Fruit fly (Drosophila melanogaster) whole organism, embryonic: ENCODE results near the gene Pgm1.

Source experiments
- CG10267 ChIP-seq: fragments of 200-800 bp; sonication (Bioruptor generic); optimal IDR thresholded peaks from 2 replicates; lab custom pipeline; 2018; ENCODE audit warnings: missing biosample characterization, mild to moderate bottlenecking, missing genetic modification characterization, moderate library complexity
- CG10274 ChIP-seq: fragments of 200-800 bp; sonication (Bioruptor generic); optimal IDR thresholded peaks from 3 replicates; lab custom pipeline; 2017; ENCODE audit warnings: missing biosample characterization, mild to moderate bottlenecking, missing genetic modification characterization
- CG10321 ChIP-seq: fragments of 200-800 bp; sonication (Bioruptor generic); IDR thresholded peaks from 2 replicates; pipeline ENCODE4 v1.3.6; 2022; ENCODE audit warnings: missing biosample characterization, missing genetic modification characterization
- CG10543 ChIP-seq: fragments of 200-800 bp; sonication (Bioruptor generic); optimal IDR thresholded peaks from 3 replicates; lab custom pipeline; 2017; ENCODE audit warnings: missing biosample characterization, mild to moderate bottlenecking, missing genetic modification characterization, moderate library complexity
- CG10979 ChIP-seq: fragments of 200-800 bp; sonication (Bioruptor generic); optimal IDR thresholded peaks from 2 replicates; lab custom pipeline; 2018; ENCODE audit warnings: missing biosample characterization, mild to moderate bottlenecking, missing genetic modification characterization, moderate library complexity
- CG11247 ChIP-seq: fragments of 200-800 bp; sonication (Bioruptor generic); IDR thresholded peaks from 2 replicates; pipeline ENCODE4 v1.3.6; 2022; ENCODE audit warnings: missing biosample characterization, missing genetic modification characterization
- CG12769 ChIP-seq: fragments of 200-800 bp; sonication (Bioruptor generic); optimal IDR thresholded peaks from 2 replicates; lab custom pipeline; 2019; ENCODE audit warnings: missing biosample characterization, mild to moderate bottlenecking, missing genetic modification characterization, moderate library complexity
- CG13894 ChIP-seq: fragments of 200-800 bp; sonication (Bioruptor generic); optimal IDR thresholded peaks from 3 replicates; lab custom pipeline; 2018; ENCODE audit warnings: missing biosample characterization, mild to moderate bottlenecking, missing genetic modification characterization, moderate library complexity
- CG15269 ChIP-seq: fragments of 200-800 bp; sonication (Bioruptor generic); optimal IDR thresholded peaks from 2 replicates; lab custom pipeline; 2018; ENCODE audit warnings: missing biosample characterization, mild to moderate bottlenecking, missing genetic modification characterization, moderate library complexity
- CG17802 ChIP-seq: fragments of 200-800 bp; sonication (Bioruptor generic); optimal IDR thresholded peaks from 2 replicates; lab custom pipeline; 2018; ENCODE audit warnings: missing biosample characterization, mild to moderate bottlenecking, missing genetic modification characterization, moderate library complexity
- CG1792 ChIP-seq: fragments of 200-800 bp; sonication (Bioruptor generic); optimal IDR thresholded peaks from 2 replicates; lab custom pipeline; 2016; ENCODE audit warnings: missing biosample characterization, missing genetic modification characterization
- CG18619 ChIP-seq: fragments of 200-800 bp; sonication (Bioruptor generic); optimal IDR thresholded peaks from 3 replicates; lab custom pipeline; 2017; ENCODE audit warnings: missing biosample characterization, mild to moderate bottlenecking, missing genetic modification characterization
- CG7372 ChIP-seq: fragments of 200-800 bp; sonication (Bioruptor generic); IDR thresholded peaks from 2 replicates; pipeline ENCODE4 v1.3.6; 2022; ENCODE audit warnings: missing biosample characterization, missing genetic modification characterization
- CG8290 ChIP-seq, 3 experiments: fragments of 200-800 bp; sonication (Bioruptor generic); optimal IDR thresholded peaks; 2 replicates each; lab custom pipeline; 2016 to 2019; ENCODE audit warnings: missing biosample characterization in 3 of 3, missing genetic modification characterization in 3 of 3, mild to moderate bottlenecking in 2 of 3, moderate library complexity in 1 of 3
- CG9215 ChIP-seq: fragments of 200-800 bp; sonication (Bioruptor generic); IDR thresholded peaks from 2 replicates; pipeline ENCODE4 v1.3.6; 2022; ENCODE audit warnings: missing biosample characterization, missing genetic modification characterization
- CG9727 ChIP-seq: fragments of 200-800 bp; sonication (Bioruptor generic); optimal IDR thresholded peaks from 3 replicates; lab custom pipeline; 2017; ENCODE audit warnings: missing biosample characterization, mild to moderate bottlenecking, missing genetic modification characterization
- Drgx ChIP-seq: fragments of 200-800 bp; sonication (Bioruptor generic); IDR thresholded peaks from 2 replicates; pipeline ENCODE4 v1.3.6; 2022; ENCODE audit warnings: missing biosample characterization, missing genetic modification characterization
- Eip74EF ChIP-seq, 2 experiments: fragments of 200-800 bp in 1 of 2; fragments of >200 bp in 1 of 2; sonication (Bioruptor generic) in 1 of 2; optimal IDR thresholded peaks; 2 replicates each; lab custom pipeline; 2017 to 2019; ENCODE audit warnings: missing biosample characterization in 2 of 2, missing genetic modification characterization in 2 of 2, mild to moderate bottlenecking in 1 of 2, moderate library complexity in 1 of 2
- GATAe ChIP-seq: fragments of 200-800 bp; sonication (Bioruptor generic); conservative IDR thresholded peaks from 2 replicates; pipeline ENCODE4 v1.3.6; 2022; ENCODE audit warnings: missing biosample characterization, missing genetic modification characterization
- HHEX ChIP-seq: fragments of 200-800 bp; sonication (Bioruptor generic); optimal IDR thresholded peaks from 3 replicates; lab custom pipeline; 2017; ENCODE audit warnings: missing biosample characterization, mild to moderate bottlenecking, missing genetic modification characterization, missing genetic modification reagents
- Kr ChIP-seq: fragments of 200-800 bp; sonication (Bioruptor generic); optimal IDR thresholded peaks from 2 replicates; lab custom pipeline; 2017; ENCODE audit warnings: missing biosample characterization, mild to moderate bottlenecking, missing genetic modification characterization
- Mad ChIP-seq: fragments of 200-800 bp; sonication (Bioruptor generic); optimal IDR thresholded peaks from 2 replicates; lab custom pipeline; 2016; ENCODE audit warnings: missing biosample characterization, missing genetic modification characterization
- Med ChIP-seq: fragments of 200-800 bp; sonication (Bioruptor generic); peaks from one replicate; lab custom pipeline; 2016; ENCODE audit warnings: missing biosample characterization, missing genetic modification characterization, mild to moderate bottlenecking, inconsistent platforms, moderate library complexity
- Pdp1 ChIP-seq, 2 experiments: fragments of 200-800 bp; sonication (Bioruptor generic); optimal IDR thresholded peaks; 3 replicates each; lab custom pipeline; 2016; ENCODE audit warnings: missing biosample characterization in 2 of 2, missing genetic modification characterization in 2 of 2, mild to moderate bottlenecking in 1 of 2, moderate library complexity in 1 of 2
- Sry-δ ChIP-seq: fragments of 200-800 bp; sonication (Bioruptor generic); optimal IDR thresholded peaks from 2 replicates; lab custom pipeline; 2016; ENCODE audit warnings: missing biosample characterization, missing genetic modification characterization
- ara ChIP-seq: fragments of 200-800 bp; sonication (Bioruptor generic); IDR thresholded peaks from 2 replicates; pipeline ENCODE4 v1.3.6; 2022; ENCODE audit warnings: missing biosample characterization, missing genetic modification characterization
- bsh ChIP-seq, 2 experiments: fragments of 200-800 bp; sonication (Bioruptor generic); optimal IDR thresholded peaks; 2 replicates each; lab custom pipeline; 2017 to 2018; ENCODE audit warnings: mild to moderate bottlenecking in 2 of 2, missing biosample characterization in 2 of 2, missing genetic modification characterization in 2 of 2, moderate library complexity in 1 of 2
- chif ChIP-seq, 2 experiments: fragments of 200-800 bp; sonication (Bioruptor generic); optimal IDR thresholded peaks; 3 replicates each; lab custom pipeline; 2016; ENCODE audit warnings: missing biosample characterization in 2 of 2, missing genetic modification characterization in 2 of 2
- croc ChIP-seq: fragments of 200-800 bp; sonication (Bioruptor generic); conservative IDR thresholded peaks from 3 replicates; pipeline ENCODE4 v1.3.6; 2022; ENCODE audit warnings: missing biosample characterization, missing genetic modification characterization
- cwo ChIP-seq: fragments of 200-800 bp; sonication (Bioruptor generic); optimal IDR thresholded peaks from 3 replicates; lab custom pipeline; 2017; ENCODE audit warnings: missing biosample characterization, missing genetic modification characterization, mild to moderate bottlenecking, moderate library complexity, missing genetic modification reagents
- eve ChIP-seq, 2 experiments: fragments of >200 bp; optimal IDR thresholded peaks; 2 replicates each; lab custom pipeline; 2017; ENCODE audit warnings: missing biosample characterization in 2 of 2, missing genetic modification characterization in 2 of 2
- lab ChIP-seq: fragments of 200-800 bp; sonication (Bioruptor generic); optimal IDR thresholded peaks from 3 replicates; lab custom pipeline; 2017; ENCODE audit warnings: missing biosample characterization, missing genetic modification characterization, mild to moderate bottlenecking, moderate library complexity, missing genetic modification reagents
- maf-S ChIP-seq: fragments of 200-800 bp; sonication (Bioruptor generic); optimal IDR thresholded peaks from 2 replicates; lab custom pipeline; 2016; ENCODE audit warnings: missing biosample characterization, missing genetic modification characterization
- nom ChIP-seq: fragments of 200-800 bp; sonication (Bioruptor generic); optimal IDR thresholded peaks from 2 replicates; lab custom pipeline; 2017; ENCODE audit warnings: missing biosample characterization, missing genetic modification characterization, mild to moderate bottlenecking, moderate library complexity, missing genetic modification reagents
- onecut ChIP-seq: fragments of 200-800 bp; sonication (Bioruptor generic); IDR thresholded peaks from 2 replicates; pipeline ENCODE4 v1.3.6; 2022; ENCODE audit warnings: missing biosample characterization, missing genetic modification characterization
- pan ChIP-seq, 4 experiments: fragments of >200 bp in 3 of 4; fragments of 200-800 bp in 1 of 4; sonication (Bioruptor generic) in 1 of 4; optimal IDR thresholded peaks in 3 of 4; IDR thresholded peaks in 1 of 4; 2 replicates each; pipeline versions ENCODE4 v1.3.6 to Lab custom; 2017 to 2022; ENCODE audit warnings: missing biosample characterization in 2 of 4, missing genetic modification characterization in 2 of 4, mixed read lengths in 1 of 4
- pros ChIP-seq: fragments of 200-800 bp; sonication (Bioruptor generic); optimal IDR thresholded peaks from 3 replicates; lab custom pipeline; 2019; ENCODE audit warnings: missing biosample characterization, mild to moderate bottlenecking, missing genetic modification characterization, moderate library complexity
- repo ChIP-seq: fragments of 200-800 bp; sonication (Bioruptor generic); optimal IDR thresholded peaks from 2 replicates; lab custom pipeline; 2016; ENCODE audit warnings: missing biosample characterization, missing genetic modification characterization
- rib ChIP-seq: fragments of 200-800 bp; sonication (Bioruptor generic); IDR thresholded peaks from 2 replicates; pipeline ENCODE4 v1.3.6; 2022; ENCODE audit warnings: missing biosample characterization, missing genetic modification characterization
- shn ChIP-seq: fragments of 200-800 bp; sonication (Bioruptor generic); optimal IDR thresholded peaks from 3 replicates; lab custom pipeline; 2016; ENCODE audit warnings: missing biosample characterization, missing genetic modification characterization

The Pgm1 gene

DNA sequence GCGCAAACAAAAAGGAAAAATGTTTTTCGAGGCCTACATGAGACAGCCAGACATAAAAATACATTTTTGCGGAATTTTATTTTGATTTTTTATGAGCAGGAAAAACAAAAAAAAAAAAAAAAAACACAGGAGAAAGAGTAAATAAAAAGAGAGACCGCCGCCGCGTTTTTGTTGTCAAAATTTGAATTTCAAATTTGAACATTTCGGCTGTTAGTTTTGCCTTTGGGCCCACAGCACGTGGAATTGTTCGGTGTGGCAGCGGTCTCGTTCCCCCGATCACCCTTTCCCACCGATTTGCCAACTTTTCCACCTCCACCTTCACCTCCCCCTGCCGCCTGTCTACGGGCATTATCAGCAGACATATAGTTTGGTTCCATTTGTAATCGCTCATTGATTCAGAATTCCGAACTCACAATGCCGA lies 28.5 kb upstream of the Pgm1 start (continued):
- TF ChIP-seq CG10543 (GFP tag; lab: Kevin White, UChicago) (peak; percentile 46), CG10267 (tag; lab: Kevin White, UChicago) (no peak), rib (GFP tag; lab: Robert Waterston, UW) (peak; percentile 79), ara (GFP tag; lab: Robert Waterston, UW) (no peak), CG18619 (GFP tag; lab: Kevin White, UChicago) (no peak), CG8290 (GFP tag; optimal IDR thresholded peaks at IDR 0.05; lab: Kevin White, UChicago) (no peak), CG8290 (tag; optimal IDR thresholded peaks at IDR 0.05; lab: Kevin White, UChicago) (peak in 1 of 2 experiments; percentile 26), GATAe (GFP tag; lab: Robert Waterston, UW) (peak; percentile 60; the same call in 1 of the 2 replicates), CG12769 (tag; lab: Kevin White, UChicago) (peak; percentile 49), Drgx (peak; percentile 31; the same call in 1 of the 2 replicates), CG11247 (GFP tag; lab: Robert Waterston, UW) (no peak), CG10274 (no peak), pros (no peak), lab (GFP tag; lab: Kevin White, UChicago) (peak; percentile 63)
- TF ChIP-seq, all 482 proteins: peak for 25

DNA sequence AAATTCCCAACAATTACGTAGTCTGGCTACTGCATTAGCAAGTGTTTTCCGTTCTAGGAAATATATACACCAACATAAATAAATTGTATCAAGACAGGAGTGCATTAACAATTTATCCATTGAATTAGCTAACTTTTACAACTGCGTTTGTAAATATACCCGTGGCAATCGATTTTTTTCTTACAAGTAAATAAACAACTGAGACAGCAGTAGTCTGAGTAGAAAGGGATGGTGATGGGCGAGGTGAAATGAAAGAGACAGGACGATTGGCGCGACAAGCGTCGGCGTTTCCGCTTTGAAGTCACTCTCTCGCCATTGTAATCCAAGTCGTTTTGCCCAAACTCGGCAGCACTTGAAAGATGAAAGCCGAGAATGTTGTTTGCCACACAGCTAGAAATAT lies 27.2 kb upstream of the Pgm1 start:
- TF ChIP-seq onecut (GFP tag; lab: Robert Waterston, UW) (peak; percentile 56), CG10321 (peak; percentile 52; the same call in 1 of the 2 replicates), pan (optimal IDR thresholded peaks at IDR 0.05; lab: Kevin White, UChicago) (no peak), pan (GFP tag; optimal IDR thresholded peaks at IDR 0.05 in 1 of 2, IDR thresholded peaks at IDR 0.05 in 1 of 2) (peak in 1 of 2 experiments; percentile 62), CG15269 (tag; lab: Kevin White, UChicago) (no peak), Med (peak; percentile 40)
- TF ChIP-seq, all 482 proteins: peak for 4

DNA sequence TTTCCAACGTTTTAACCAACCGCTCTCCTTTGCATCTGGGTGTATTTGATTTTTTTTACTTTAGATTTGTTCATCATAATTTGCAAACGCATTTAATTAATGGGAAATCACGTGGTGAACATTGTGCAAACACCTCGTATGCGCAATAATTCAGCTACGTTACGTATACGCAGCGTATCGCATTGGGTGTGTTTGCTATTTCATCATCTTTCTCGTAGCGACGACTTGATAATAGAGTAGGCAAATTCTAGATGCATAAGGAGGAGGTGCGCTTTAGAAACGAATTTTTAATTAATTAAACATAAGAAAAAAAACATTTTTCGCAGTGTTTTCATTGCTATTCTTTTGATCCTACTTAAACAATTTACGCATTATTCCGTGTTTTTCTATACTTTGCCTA lies 25.3 kb upstream of the Pgm1 start:
- TF ChIP-seq maf-S (no peak), eve (GFP tag; optimal IDR thresholded peaks at IDR 0.05; lab: Kevin White, UChicago) (peak in 1 of 2 experiments; percentile 55), Mad (GFP tag; lab: Kevin White, UChicago) (no peak), Pdp1 (GFP tag; optimal IDR thresholded peaks at IDR 0.05; lab: Kevin White, UChicago) (peak in 1 of 2 experiments; percentile 1), CG9727 (GFP tag; lab: Kevin White, UChicago) (no peak), CG7372 (GFP tag; lab: Robert Waterston, UW) (peak; percentile 74; the same call in 1 of the 2 replicates)

DNA sequence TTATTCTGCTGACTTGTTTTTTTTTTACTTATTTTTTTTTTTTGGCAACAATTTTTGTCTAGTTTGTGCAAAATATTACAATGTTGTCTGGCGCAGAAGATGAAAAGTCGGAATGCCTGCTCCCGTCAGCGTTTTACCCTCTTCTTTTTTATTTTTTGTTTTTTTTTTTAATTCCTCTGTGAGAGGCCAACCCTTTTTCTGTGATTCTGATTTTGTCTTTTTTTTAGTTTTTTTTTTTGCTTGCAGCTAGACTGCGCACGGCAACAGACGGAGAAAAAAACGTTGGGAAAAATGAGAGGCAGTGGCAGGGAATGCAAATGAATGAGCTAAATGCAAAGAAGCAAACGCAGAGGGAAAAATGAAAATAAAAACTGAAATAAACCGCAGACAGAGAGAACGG lies 24.8 kb upstream of the Pgm1 start:
- no peak for TF ChIP-seq CG9215 (GFP tag; lab: Robert Waterston, UW)
- TF ChIP-seq nom (GFP tag; lab: Kevin White, UChicago) = peak; percentile 64
- peak in 1 of 2 experiments; percentile 10 for TF ChIP-seq bsh (GFP tag; optimal IDR thresholded peaks at IDR 0.05; lab: Kevin White, UChicago)
- TF ChIP-seq Drgx = peak; percentile 54; the same call in 1 of the 2 replicates

DNA sequence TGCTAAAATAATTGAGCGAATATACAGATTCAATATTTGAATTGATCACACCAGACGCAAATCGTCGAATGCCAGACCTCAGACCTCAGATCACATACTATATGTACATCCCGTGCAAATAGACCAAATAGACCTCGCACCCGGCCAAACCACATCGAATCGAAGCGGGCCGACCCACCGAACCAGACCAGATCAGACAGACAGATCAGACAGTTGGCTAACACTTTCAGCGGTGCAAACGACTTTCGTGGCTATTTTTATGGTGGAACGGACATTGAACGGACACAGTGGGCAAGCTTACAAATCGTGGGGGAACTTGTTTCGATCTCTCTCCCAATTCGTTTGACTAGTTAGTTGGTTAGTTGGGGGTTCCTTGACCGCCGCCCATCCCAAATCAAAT lies 23.4 kb upstream of the Pgm1 start:
- TF ChIP-seq CG12769 (tag; lab: Kevin White, UChicago) (peak; percentile 71), CG10979 (no peak), chif (GFP tag; optimal IDR thresholded peaks at IDR 0.05; lab: Kevin White, UChicago) (no peak), pan (optimal IDR thresholded peaks at IDR 0.05; lab: Kevin White, UChicago) (no peak), pan (GFP tag; optimal IDR thresholded peaks at IDR 0.05 in 1 of 2, IDR thresholded peaks at IDR 0.05 in 1 of 2) (peak in 1 of 2 experiments; percentile 17), Med (peak; percentile 76), CG17802 (no peak), HHEX (GFP tag; lab: Kevin White, UChicago) (no peak), croc (GFP tag; lab: Robert Waterston, UW) (no peak), shn (GFP tag; lab: Kevin White, UChicago) (no peak), repo (GFP tag; lab: Kevin White, UChicago) (no peak), CG13894 (peak; percentile 18), Drgx (peak; percentile 15; the same call in 1 of the 2 replicates), CG8290 (GFP tag; optimal IDR thresholded peaks at IDR 0.05; lab: Kevin White, UChicago) (no peak), CG8290 (tag; optimal IDR thresholded peaks at IDR 0.05; lab: Kevin White, UChicago) (peak in 1 of 2 experiments; percentile 9), CG1792 (no peak), cwo (peak; percentile 20), Kr (no peak), Eip74EF (GFP tag; optimal IDR thresholded peaks at IDR 0.05; lab: Kevin White, UChicago) (no peak), Sry-δ (GFP tag; lab: Kevin White, UChicago) (no peak)
